Worm (Caenorhabditis elegans): ENCODE results near the gene W03A5.6.

Gene W03A5.6

ce11 chrIII:5449762-5450308 is 9.4 kb upstream of the W03A5.6 start, which contains the start of gene F48E8.8:
Gene F48E8.8, minus strand, starts transcription at chrIII:5449812.
- TF ChIP-seq sem-4 (tag; optimal IDR thresholded peaks at IDR 0.05) = peak; percentile 13
- TF ChIP-seq unc-55 (GFP tag; optimal IDR thresholded peaks at IDR 0.05) = peak; percentile 71
- TF ChIP-seq gmeb-1 (tag; optimal IDR thresholded peaks at IDR 0.05) = peak; percentile 11
- peak; percentile 15 for TF ChIP-seq fos-1 (tag; optimal IDR thresholded peaks at IDR 0.05)
- peak; percentile 18 for TF ChIP-seq lin-13 (GFP tag; optimal IDR thresholded peaks at IDR 0.05)
- no peak for TF ChIP-seq nhr-23 (tag; optimal IDR thresholded peaks at IDR 0.05)
- TF ChIP-seq lin-11 (tag; optimal IDR thresholded peaks at IDR 0.05) = peak; percentile 41
- no peak for TF ChIP-seq Y55F3AM.14 (GFP tag; optimal IDR thresholded peaks at IDR 0.05)
- TF ChIP-seq ceh-16 (tag; optimal IDR thresholded peaks at IDR 0.05) = no peak
- peak; percentile 21 to 80 for TF ChIP-seq lsy-2 (tag; optimal IDR thresholded peaks at IDR 0.05)
- TF ChIP-seq ztf-4 (tag; optimal IDR thresholded peaks at IDR 0.05) = no peak
- peak; percentile 59 for TF ChIP-seq C34F6.9 (tag; optimal IDR thresholded peaks at IDR 0.05)
- TF ChIP-seq sma-9 (GFP tag; optimal IDR thresholded peaks at IDR 0.05) = peak; percentile 59
- no peak for TF ChIP-seq sma-9 (tag; optimal IDR thresholded peaks at IDR 0.05)
- peak; percentile 79 for TF ChIP-seq F13H6.1 (tag; optimal IDR thresholded peaks at IDR 0.05)
- peak; percentile 61 for TF ChIP-seq crh-2 (tag; optimal IDR thresholded peaks at IDR 0.05)
- TF ChIP-seq nhr-129 (tag; optimal IDR thresholded peaks at IDR 0.05) = peak; percentile 85
- no peak for TF ChIP-seq snpc-4 (tag; optimal IDR thresholded peaks at IDR 0.05)

- peak; percentile 65 for TF ChIP-seq unc-55 (GFP tag; optimal IDR thresholded peaks at IDR 0.05)
- TF ChIP-seq elt-3 (tag; optimal IDR thresholded peaks at IDR 0.05) = no peak
- TF ChIP-seq unc-39 (tag; optimal IDR thresholded peaks at IDR 0.05) = no peak
- no peak for TF ChIP-seq unc-62 (GFP tag; optimal IDR thresholded peaks at IDR 0.05)
- TF ChIP-seq C34F6.9 (tag; optimal IDR thresholded peaks at IDR 0.05) = peak; percentile 51
- TF ChIP-seq gmeb-1 (tag; optimal IDR thresholded peaks at IDR 0.05) = peak; percentile 82
- peak; percentile 7 for TF ChIP-seq nhr-129 (tag; optimal IDR thresholded peaks at IDR 0.05)
- peak in 1 of 2 experiments; percentile 76 for TF ChIP-seq lsy-2 (tag; optimal IDR thresholded peaks at IDR 0.05)
- TF ChIP-seq blmp-1 (tag; optimal IDR thresholded peaks at IDR 0.05; ENCODE audit: insufficient read depth) = no peak
- no peak for TF ChIP-seq alr-1 (tag; optimal IDR thresholded peaks at IDR 0.05)
- no peak for TF ChIP-seq lin-11 (tag; optimal IDR thresholded peaks at IDR 0.05)
- peak; percentile 9 for TF ChIP-seq fos-1 (tag; optimal IDR thresholded peaks at IDR 0.05)
Observed at ce11 chrIII:5448177-5448576, 7.7 kb upstream of the W03A5.6 start, which contains the start of gene skpt-1. Gene skpt-1, minus strand, starts transcription at chrIII:5448395.

ce11 chrIII:5442711-5443253 is 2.3 kb upstream of the W03A5.6 start, which contains the start of the genes T24G10.2 and disl-2:
Gene T24G10.2, minus strand, starts transcription at chrIII:5442761.
Gene disl-2, plus strand, starts transcription at chrIII:5443167.
- TF ChIP-seq elt-1 (tag; optimal IDR thresholded peaks at IDR 0.05) (no peak), fos-1 (tag; optimal IDR thresholded peaks at IDR 0.05) (peak; percentile 18), lsy-2 (tag; optimal IDR thresholded peaks at IDR 0.05) (peak; percentile 94 to 99), aly-2 (tag; optimal IDR thresholded peaks at IDR 0.05) (no peak), crh-2 (tag; optimal IDR thresholded peaks at IDR 0.05) (peak; percentile 41), nhr-11 (tag; optimal IDR thresholded peaks at IDR 0.05) (no peak), C34F6.9 (tag; optimal IDR thresholded peaks at IDR 0.05) (peak; percentile 80), sma-9 (GFP tag; optimal IDR thresholded peaks at IDR 0.05) (peak; percentile 19), sma-9 (tag; optimal IDR thresholded peaks at IDR 0.05) (no peak), nhr-129 (tag; optimal IDR thresholded peaks at IDR 0.05) (peak; percentile 66), snpc-4 (tag; optimal IDR thresholded peaks at IDR 0.05) (no peak), gmeb-1 (tag; optimal IDR thresholded peaks at IDR 0.05) (no peak), peb-1 (tag; optimal IDR thresholded peaks at IDR 0.05) (no peak), unc-55 (GFP tag; optimal IDR thresholded peaks at IDR 0.05) (peak; percentile 85), ztf-11 (tag; optimal IDR thresholded peaks at IDR 0.05) (no peak), F13H6.1 (tag; optimal IDR thresholded peaks at IDR 0.05) (peak; percentile 5), lin-13 (GFP tag; optimal IDR thresholded peaks at IDR 0.05) (peak; percentile 44), R02D3.7 (tag; optimal IDR thresholded peaks at IDR 0.05) (no peak)

- TF ChIP-seq fos-1 (tag; optimal IDR thresholded peaks at IDR 0.05) = peak; percentile 35
- TF ChIP-seq aly-2 (tag; optimal IDR thresholded peaks at IDR 0.05) = no peak
Observed at ce11 chrIII:5438064-5438463, 2.4 kb downstream of the W03A5.6 start.

ce11 chrIII:5436306-5436705 is 4.1 kb downstream of the W03A5.6 start:
- TF ChIP-seq blmp-1 (tag; optimal IDR thresholded peaks at IDR 0.05; ENCODE audit: insufficient read depth) = no peak
- no peak for TF ChIP-seq gmeb-1 (tag; optimal IDR thresholded peaks at IDR 0.05)
- no peak for TF ChIP-seq nhr-237 (tag; optimal IDR thresholded peaks at IDR 0.05)
- TF ChIP-seq mab-5 (tag; optimal IDR thresholded peaks at IDR 0.05) = no peak
- no peak for TF ChIP-seq lin-39 (tag; optimal IDR thresholded peaks at IDR 0.05)
- no peak for TF ChIP-seq elt-1 (tag; optimal IDR thresholded peaks at IDR 0.05)
- TF ChIP-seq nhr-129 (tag; optimal IDR thresholded peaks at IDR 0.05) = no peak
- TF ChIP-seq F13H6.1 (tag; optimal IDR thresholded peaks at IDR 0.05) = no peak
- no peak for TF ChIP-seq ama-1 (optimal IDR thresholded peaks at IDR 0.05)
- no peak for TF ChIP-seq unc-62 (GFP tag; optimal IDR thresholded peaks at IDR 0.05)
- no peak for TF ChIP-seq sma-3 (GFP tag; optimal IDR thresholded peaks at IDR 0.05)
- no peak for TF ChIP-seq nhr-12 (tag; optimal IDR thresholded peaks at IDR 0.05)
- no peak for TF ChIP-seq mdl-1 (tag; optimal IDR thresholded peaks at IDR 0.05)
- TF ChIP-seq fos-1 (tag; optimal IDR thresholded peaks at IDR 0.05) = no peak
- no peak for TF ChIP-seq sem-4 (tag; optimal IDR thresholded peaks at IDR 0.05)
- TF ChIP-seq ztf-4 (tag; optimal IDR thresholded peaks at IDR 0.05) = no peak
- no peak for TF ChIP-seq C34F6.9 (tag; optimal IDR thresholded peaks at IDR 0.05)
- TF ChIP-seq sma-9 (GFP tag; optimal IDR thresholded peaks at IDR 0.05) = no peak
- TF ChIP-seq sma-9 (tag; optimal IDR thresholded peaks at IDR 0.05) = no peak

Data from whole organism, L2 larva.